Fruit fly (Drosophila melanogaster) Kc167 (cell line): ENCODE results near the gene CG31673.

Experiments
- Myc ChIP-seq: fragments of >200 bp; optimal IDR thresholded peaks from 2 replicates; lab custom pipeline; 2017; ENCODE audit warnings: missing external identifiers
- insv ChIP-seq: fragments of >200 bp; optimal IDR thresholded peaks from 3 replicates; lab custom pipeline; 2018; ENCODE audit warnings: missing external identifiers
- psq ChIP-seq: fragments of >200 bp; optimal IDR thresholded peaks from 2 replicates; lab custom pipeline; 2017; ENCODE audit warnings: missing external identifiers
- ttk ChIP-seq: sonication (Bioruptor generic); optimal IDR thresholded peaks from 2 replicates; lab custom pipeline; 2017; ENCODE audit warnings: missing external identifiers

DNA sequence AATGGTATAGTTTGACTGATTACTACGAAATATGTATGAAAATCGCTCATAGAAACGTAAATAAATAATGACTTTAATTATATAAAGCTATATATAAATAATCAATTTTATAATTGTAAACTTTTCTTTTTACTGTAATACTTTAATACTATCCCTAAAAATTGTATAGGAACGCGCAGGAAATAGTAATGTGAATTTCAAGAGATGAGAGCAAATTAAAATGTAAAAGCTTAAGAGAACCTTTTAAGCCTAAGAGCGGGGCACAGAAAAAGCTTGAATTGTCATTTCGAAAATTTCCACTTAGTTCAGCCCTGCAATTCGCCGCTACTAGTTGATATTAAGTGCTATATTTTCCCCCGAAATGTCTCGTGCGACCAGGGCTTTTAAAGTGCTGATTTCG lies at the start of gene CG31673:
- no peak for TF ChIP-seq psq (lab: Kevin White, UChicago)
- no peak for TF ChIP-seq insv (lab: Kevin White, UChicago)
- TF ChIP-seq Myc (lab: Kevin White, UChicago) = no peak
- TF ChIP-seq ttk (lab: Kevin White, UChicago) = no peak
